Fruit fly (Drosophila melanogaster): ENCODE data around the gene CG17234.

The CG17234 gene

dm6 chr2L:2252745-2253144 lies at the start of gene CG17234:
TSS of gene CG17234 (plus strand) at chr2L:2253045.
- TF ChIP-seq noc (tag; optimal IDR thresholded peaks at IDR 0.05), result no peak

- no peak for TF ChIP-seq noc (tag; optimal IDR thresholded peaks at IDR 0.05)
These were observed 46.8 kb upstream of the CG17234 start, which contains the start of gene CG31668 for dm6 chr2L:2206066-2206465. TSS of gene CG31668 (minus strand) at chr2L:2206166.

- TF ChIP-seq noc (tag; optimal IDR thresholded peaks at IDR 0.05), result no peak
These were observed 43.8 kb upstream of the CG17234 start, which contains the start of gene CG33124 for dm6 chr2L:2209002-2209401. TSS of gene CG33124 (minus strand) at chr2L:2209102.

dm6 chr2L:2212478-2212877 lies 40.4 kb upstream of the CG17234 start, which contains the start of gene CG15385:
TSS of gene CG15385 (minus strand) at chr2L:2212571.
- TF ChIP-seq noc (tag; optimal IDR thresholded peaks at IDR 0.05), result no peak

DNA sequence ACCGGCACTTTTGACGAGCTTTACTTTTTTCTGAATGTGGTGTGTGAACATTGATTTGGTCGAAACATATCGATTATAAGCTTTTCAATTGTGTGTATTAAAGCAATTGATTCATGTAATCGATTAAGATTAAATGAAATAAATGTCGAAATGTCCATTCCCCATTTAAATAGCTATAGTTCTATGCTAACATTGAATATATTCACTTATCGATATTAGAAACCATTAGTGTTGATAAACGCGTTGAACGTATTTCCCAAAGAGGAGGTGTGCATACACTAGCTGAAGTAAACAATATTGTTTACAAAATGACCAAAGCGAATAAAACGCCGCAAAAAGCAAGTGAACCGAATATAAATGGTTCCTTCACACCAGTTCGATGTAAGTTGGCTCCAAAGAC lies 38.8 kb upstream of the CG17234 start, which contains the start of the genes Uch and CG34174:
Gene Uch (minus strand): TSS at position 208 of the 400 bp plus-strand sequence.
Gene CG34174 (plus strand): TSS at position 263 of the 400 bp plus-strand sequence.
- peak; percentile 5 for TF ChIP-seq noc (tag; optimal IDR thresholded peaks at IDR 0.05)

dm6 chr2L:2216065-2216464 lies 36.8 kb upstream of the CG17234 start, which contains the start of gene daed:
TSS of gene daed (minus strand) at chr2L:2216311.
- no peak for TF ChIP-seq noc (tag; optimal IDR thresholded peaks at IDR 0.05)

- peak; percentile 19 for TF ChIP-seq noc (tag; optimal IDR thresholded peaks at IDR 0.05)
These were observed 35.7 kb upstream of the CG17234 start, which contains the start of the genes CG15386, CG42371 and mio for dm6 chr2L:2217067-2217684. TSS of gene CG15386 (minus strand) at chr2L:2217246. TSS of gene CG42371 (minus strand) at chr2L:2217246. TSS of gene mio (plus strand) at chr2L:2217290.

DNA sequence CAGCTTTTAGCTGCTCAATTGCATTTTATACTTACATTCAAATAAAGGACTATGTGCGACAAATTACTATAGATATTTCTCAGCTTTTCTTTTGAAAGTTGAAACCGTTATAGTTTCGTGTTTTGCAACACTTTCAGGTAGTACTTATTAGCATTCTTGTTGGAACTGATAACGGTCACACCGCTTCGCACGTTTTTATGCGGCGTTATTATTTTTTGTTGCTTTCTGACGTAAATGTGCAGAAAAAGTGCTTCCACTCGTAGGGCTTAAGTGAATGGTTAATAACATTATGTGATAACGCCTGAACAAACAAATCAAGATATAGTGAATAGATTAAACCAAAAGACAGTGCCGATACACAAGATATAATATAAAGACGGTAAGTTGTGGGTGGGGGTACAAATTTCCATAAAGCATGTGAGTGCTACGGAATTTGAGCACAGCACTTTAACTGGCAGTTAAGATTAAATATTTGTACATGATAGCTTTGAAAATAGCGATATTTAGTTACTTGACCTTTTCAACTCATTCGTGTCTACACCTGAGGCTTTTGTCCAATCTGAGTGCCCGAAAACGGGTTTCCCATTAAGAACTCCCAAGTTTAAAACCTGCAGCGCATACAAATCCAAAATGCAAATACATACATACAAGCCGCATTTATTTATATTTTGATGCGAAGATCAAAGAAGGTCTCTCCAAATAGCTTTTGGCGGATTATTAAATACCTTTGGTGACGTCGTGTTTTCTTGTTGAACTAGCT lies 32.1 kb upstream of the CG17234 start, which contains the start of gene papi:
Gene papi (plus strand): TSS at position 176 of the 760 bp plus-strand sequence.
- peak; percentile 41 for TF ChIP-seq noc (tag; optimal IDR thresholded peaks at IDR 0.05)

DNA sequence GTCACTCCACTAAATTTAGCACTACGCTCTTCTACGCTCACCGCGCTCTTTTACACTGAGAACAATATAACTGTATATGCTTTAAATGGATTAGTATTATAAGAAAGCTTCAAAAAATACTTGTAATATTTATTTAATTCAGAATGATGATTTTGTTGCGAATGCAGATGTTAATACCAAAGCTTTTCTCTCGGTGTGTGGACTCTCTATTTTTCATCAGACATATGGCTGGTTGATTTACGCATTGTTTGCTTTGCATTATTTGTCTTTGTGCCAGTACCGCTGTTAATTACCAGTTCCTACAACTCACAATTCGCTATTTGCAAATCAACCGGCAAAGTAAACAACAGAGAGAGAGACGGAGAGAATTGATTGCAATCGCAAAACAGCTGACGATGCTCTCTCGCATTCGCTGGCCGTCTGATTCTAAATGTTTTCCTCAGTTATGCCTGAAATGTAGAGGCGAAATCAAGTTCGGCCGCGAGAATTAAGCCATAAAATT lies 31.1 kb upstream of the CG17234 start:
- TF ChIP-seq noc (tag; optimal IDR thresholded peaks at IDR 0.05), result peak; percentile 100

DNA sequence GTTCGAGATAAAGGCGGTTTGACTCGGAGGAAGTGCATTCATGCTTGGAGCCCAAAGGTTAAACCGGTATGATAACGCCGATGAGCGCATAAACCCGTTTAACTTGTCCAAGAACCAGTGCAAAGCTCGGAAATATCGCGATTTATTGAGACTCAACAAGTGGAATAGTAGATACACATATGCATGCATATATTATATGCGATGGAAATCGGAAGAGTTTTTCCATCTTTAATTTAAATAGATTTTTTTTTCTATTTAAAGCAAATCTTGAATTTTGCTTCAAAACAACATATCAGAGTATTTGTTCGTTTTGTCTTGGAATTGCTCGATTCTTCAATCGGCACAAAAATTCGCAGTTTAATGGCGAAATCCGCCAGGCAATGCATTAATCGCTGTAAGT lies 30.5 kb upstream of the CG17234 start:
- TF ChIP-seq noc (tag; optimal IDR thresholded peaks at IDR 0.05), result no peak

dm6 chr2L:2226259-2227121 lies 26.4 kb upstream of the CG17234 start, which contains the start of the genes CG15387 and sau:
TSS of gene CG15387 (minus strand) at chr2L:2226294.
TSS of gene sau (plus strand) at chr2L:2226342.
- peak; percentile 88 for TF ChIP-seq noc (tag; optimal IDR thresholded peaks at IDR 0.05)

DNA sequence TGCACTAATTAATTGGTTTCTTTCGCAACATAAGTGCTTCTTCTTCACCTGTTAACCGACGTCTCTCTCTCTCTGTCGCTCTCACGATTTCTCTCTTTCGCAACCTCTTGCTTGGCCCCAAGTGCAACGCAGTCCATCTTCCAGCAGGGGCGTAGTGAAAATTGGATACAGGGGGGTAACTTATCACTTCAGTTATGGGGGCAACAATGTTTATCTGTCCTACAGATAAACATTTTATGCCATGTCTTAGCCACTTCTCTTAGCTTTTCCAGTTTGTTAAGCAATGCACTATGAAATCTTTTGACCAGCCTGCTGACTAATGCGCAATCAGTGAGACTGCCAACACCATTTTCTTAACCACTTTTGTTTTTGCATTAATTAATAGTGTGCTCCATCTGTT lies 25.5 kb upstream of the CG17234 start:
- peak; percentile 12 for TF ChIP-seq noc (tag; optimal IDR thresholded peaks at IDR 0.05)

dm6 chr2L:2228179-2228849 lies 24.5 kb upstream of the CG17234 start:
- peak; percentile 7 for TF ChIP-seq noc (tag; optimal IDR thresholded peaks at IDR 0.05)

- TF ChIP-seq noc (tag; optimal IDR thresholded peaks at IDR 0.05), result no peak
These were observed 16.1 kb upstream of the CG17234 start, which contains the start of gene Sec24CD for dm6 chr2L:2236722-2237121. TSS of gene Sec24CD (minus strand) at chr2L:2236844.

- no peak for TF ChIP-seq noc (tag; optimal IDR thresholded peaks at IDR 0.05)
These were observed 14.7 kb upstream of the CG17234 start, which contains the start of gene Tengl3 for dm6 chr2L:2238151-2238550. TSS of gene Tengl3 (minus strand) at chr2L:2238251.
